Worm (Caenorhabditis elegans) whole organism, midembryonic: ENCODE measurements around the gene kvs-5.

Source experiments
- T22C8.4 ChIP-seq: fragments of 200-800 bp; sonication (Bioruptor generic); IDR thresholded peaks from 2 replicates; pipeline ENCODE4 v1.3.6; 2022; ENCODE audit warnings: missing genetic modification characterization, missing compliant biosample characterization
- cog-1 ChIP-seq: sonication (generic microtip); optimal IDR thresholded peaks from 2 replicates; lab custom pipeline; 2016; ENCODE audit warnings: missing genetic modification characterization, missing compliant biosample characterization
- flt-1 ChIP-seq: fragments of 200-800 bp; sonication (Bioruptor generic); IDR thresholded peaks from 2 replicates; pipeline ENCODE4 v1.3.6; 2022; ENCODE audit warnings: missing genetic modification characterization, missing compliant biosample characterization
- klf-2 ChIP-seq: fragments of 200-800 bp; sonication (Bioruptor generic); conservative IDR thresholded peaks from 2 replicates; pipeline ENCODE4 v1.3.6; 2022; ENCODE audit warnings: missing genetic modification reagents, missing genetic modification characterization, missing compliant biosample characterization
- med-1 ChIP-seq: sonication (generic microtip); optimal IDR thresholded peaks from 2 replicates; lab custom pipeline; 2017; ENCODE audit warnings: missing genetic modification characterization, mild to moderate bottlenecking, missing compliant biosample characterization, antibody characterized with exemption, missing genetic modification reagents; ENCODE audit not compliant: insufficient read depth
- ref-1 ChIP-seq: fragments of 200-800 bp; sonication (Bioruptor generic); conservative IDR thresholded peaks from 2 replicates; pipeline ENCODE4 v1.3.6; 2022; ENCODE audit warnings: missing genetic modification reagents, missing genetic modification characterization, missing compliant biosample characterization
- tab-1 ChIP-seq: fragments of 200-800 bp; sonication (Bioruptor generic); IDR thresholded peaks from 2 replicates; pipeline ENCODE4 v1.3.6; 2022; ENCODE audit warnings: missing genetic modification characterization, missing compliant biosample characterization
- ztf-23 ChIP-seq: fragments of 200-800 bp; sonication (Bioruptor generic); IDR thresholded peaks from 2 replicates; pipeline ENCODE4 v1.3.6; 2022; ENCODE audit warnings: missing genetic modification reagents, missing genetic modification characterization, missing compliant biosample characterization
- ztf-29 ChIP-seq: fragments of 200-800 bp; sonication (Bioruptor generic); IDR thresholded peaks from 2 replicates; pipeline ENCODE4 v1.3.6; 2022; ENCODE audit warnings: missing genetic modification reagents, missing genetic modification characterization, missing compliant biosample characterization

Gene kvs-5

ce11 chrIV:749557-749956, 13.0 kb downstream of the kvs-5 start:
- TF ChIP-seq med-1 (GFP tag; lab: Kevin White, UChicago): no peak
- no peak for TF ChIP-seq klf-2 (GFP tag; lab: Robert Waterston, UW)
- no peak for TF ChIP-seq flt-1 (GFP tag; lab: Robert Waterston, UW)
- TF ChIP-seq ztf-29 (GFP tag; lab: Robert Waterston, UW): no peak

DNA sequence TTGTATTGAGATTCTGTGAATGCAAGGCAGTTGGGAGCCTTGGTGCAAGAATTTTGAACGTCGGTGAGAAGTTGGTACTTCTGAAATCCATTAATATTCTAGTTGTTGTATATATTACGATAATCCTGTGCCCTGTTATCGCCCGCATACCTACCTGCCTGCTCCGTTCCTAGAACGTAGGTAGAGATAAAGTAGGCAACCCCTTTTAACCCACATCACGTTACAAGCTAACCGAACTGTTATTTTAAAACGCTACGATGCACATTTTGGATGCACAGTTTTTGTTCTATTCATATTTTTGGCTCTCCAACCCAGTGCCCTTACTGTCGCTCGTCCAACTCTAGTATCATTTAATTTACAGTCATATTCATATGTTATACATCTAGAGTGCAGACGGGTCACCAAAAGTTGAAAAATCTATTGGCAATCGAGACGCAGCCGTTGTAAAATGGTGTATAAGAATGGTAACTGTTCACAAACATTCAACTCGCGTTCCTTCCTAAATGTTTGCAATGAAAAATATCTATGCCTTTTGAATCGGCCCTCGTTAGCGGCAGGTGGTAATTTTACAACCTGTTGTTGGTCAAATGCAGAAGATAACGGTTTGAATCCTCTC, 17.9 kb downstream of the kvs-5 start:
- no peak for TF ChIP-seq klf-2 (GFP tag; lab: Robert Waterston, UW)
- no peak for TF ChIP-seq med-1 (GFP tag; lab: Kevin White, UChicago)
- TF ChIP-seq T22C8.4: no peak
- no peak for TF ChIP-seq ref-1 (GFP tag; lab: Robert Waterston, UW)
- no peak for TF ChIP-seq cog-1
- TF ChIP-seq ztf-29 (GFP tag; lab: Robert Waterston, UW): no peak
- TF ChIP-seq flt-1 (GFP tag; lab: Robert Waterston, UW): no peak
- TF ChIP-seq tab-1 (GFP tag; lab: Robert Waterston, UW): no peak
- TF ChIP-seq ztf-23 (GFP tag; lab: Robert Waterston, UW): no peak

- TF ChIP-seq med-1 (GFP tag; lab: Kevin White, UChicago): no peak
- no peak for TF ChIP-seq flt-1 (GFP tag; lab: Robert Waterston, UW)
- TF ChIP-seq cog-1: no peak
- TF ChIP-seq ztf-29 (GFP tag; lab: Robert Waterston, UW): no peak
- no peak for TF ChIP-seq ztf-23 (GFP tag; lab: Robert Waterston, UW)
- TF ChIP-seq klf-2 (GFP tag; lab: Robert Waterston, UW): no peak
- TF ChIP-seq ref-1 (GFP tag; lab: Robert Waterston, UW): no peak
- TF ChIP-seq T22C8.4: no peak
- TF ChIP-seq tab-1 (GFP tag; lab: Robert Waterston, UW): no peak
Measured at ce11 chrIV:756421-756820, 19.9 kb downstream of the kvs-5 start, which contains the start of gene srt-23. srt-23 (plus strand) TSS chrIV:756721.

DNA sequence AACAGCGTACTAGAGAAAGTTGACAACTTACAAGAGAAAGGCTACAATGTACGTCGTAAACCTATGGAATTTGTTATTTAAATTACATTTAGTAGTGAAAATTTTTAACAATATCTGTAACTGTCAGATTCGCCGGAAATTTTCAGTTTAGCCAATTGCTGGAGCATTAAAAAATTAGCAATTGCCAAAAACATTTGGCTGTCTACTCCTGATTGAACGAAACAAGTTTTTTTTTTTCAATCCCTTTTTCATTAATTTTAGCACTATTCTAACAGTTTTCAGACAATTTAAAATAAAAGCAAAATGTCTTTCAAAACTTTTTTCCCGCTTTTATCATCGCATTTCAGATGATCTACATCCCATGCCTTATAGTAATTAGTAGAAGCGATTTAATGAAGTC, 20.4 kb downstream of the kvs-5 start:
- TF ChIP-seq klf-2 (GFP tag; lab: Robert Waterston, UW) (no peak), ztf-29 (GFP tag; lab: Robert Waterston, UW) (no peak), ref-1 (GFP tag; lab: Robert Waterston, UW) (no peak), T22C8.4 (no peak), med-1 (GFP tag; lab: Kevin White, UChicago) (no peak), cog-1 (no peak), ztf-23 (GFP tag; lab: Robert Waterston, UW) (no peak), flt-1 (GFP tag; lab: Robert Waterston, UW) (no peak), tab-1 (GFP tag; lab: Robert Waterston, UW) (no peak)

DNA sequence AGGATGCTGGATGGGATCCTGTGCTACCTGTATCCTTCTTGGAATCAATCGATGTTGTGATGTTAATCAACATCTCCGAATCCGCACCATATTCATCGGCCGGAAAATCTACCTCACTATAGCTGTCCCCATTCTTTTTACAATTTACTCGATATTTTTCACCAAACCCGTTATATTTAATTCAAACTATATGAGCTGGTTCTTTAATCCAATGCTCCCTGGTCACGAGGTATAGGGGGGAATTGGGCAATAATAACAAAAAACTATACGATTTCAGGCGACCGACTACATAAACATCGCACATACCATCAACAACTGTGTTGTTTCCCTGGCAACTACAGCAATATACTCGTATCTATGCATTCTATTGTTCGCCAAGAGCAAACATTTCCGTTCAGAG, 21.0 kb downstream of the kvs-5 start:
- no peak for TF ChIP-seq T22C8.4

DNA sequence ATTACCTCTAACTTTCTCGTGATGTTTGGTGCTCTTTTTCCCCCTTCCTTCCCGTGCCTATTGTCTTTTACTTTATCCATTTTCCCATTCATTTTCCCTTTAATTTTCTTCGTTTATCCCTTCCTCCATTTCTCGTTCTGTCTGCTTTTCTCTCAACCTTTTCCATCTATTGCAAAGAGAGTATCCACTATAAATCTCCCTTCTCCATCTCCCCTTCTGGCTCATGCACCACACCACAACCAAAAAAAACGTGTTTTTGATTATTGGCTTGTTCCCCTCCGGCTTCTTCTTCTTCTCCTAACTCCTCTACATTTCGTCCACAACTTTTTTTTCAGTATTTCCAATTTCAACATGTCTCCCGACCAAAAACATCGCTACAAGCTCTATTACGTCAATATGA, 23.7 kb downstream of the kvs-5 start, which contains the start of gene gst-40:
gst-40 (plus strand) TSS at position 236 of the 400 bp plus-strand sequence.
- TF ChIP-seq ztf-29 (GFP tag; lab: Robert Waterston, UW) (no peak), med-1 (GFP tag; lab: Kevin White, UChicago) (no peak), T22C8.4 (no peak), flt-1 (GFP tag; lab: Robert Waterston, UW) (no peak), ref-1 (GFP tag; lab: Robert Waterston, UW) (no peak), tab-1 (GFP tag; lab: Robert Waterston, UW) (no peak)

ce11 chrIV:762016-762459, 25.5 kb downstream of the kvs-5 start:
- no peak for TF ChIP-seq tab-1 (GFP tag; lab: Robert Waterston, UW)

- TF ChIP-seq flt-1 (GFP tag; lab: Robert Waterston, UW): no peak
- no peak for TF ChIP-seq ztf-29 (GFP tag; lab: Robert Waterston, UW)
- no peak for TF ChIP-seq klf-2 (GFP tag; lab: Robert Waterston, UW)
- no peak for TF ChIP-seq T22C8.4
- no peak for TF ChIP-seq cog-1
- TF ChIP-seq ref-1 (GFP tag; lab: Robert Waterston, UW): no peak
- no peak for TF ChIP-seq med-1 (GFP tag; lab: Kevin White, UChicago)
- 0 out of 2 replicates have a peak, but pooled peaks have one; percentile 20 for TF ChIP-seq ztf-23 (GFP tag; lab: Robert Waterston, UW)
- peak; percentile 51; the same call in 1 of the 2 replicates for TF ChIP-seq tab-1 (GFP tag; lab: Robert Waterston, UW)
Measured at ce11 chrIV:762486-763376, 26.2 kb downstream of the kvs-5 start.

ce11 chrIV:763377-764063, 27.0 kb downstream of the kvs-5 start, which contains the start of gene col-103:
col-103 (minus strand) TSS chrIV:763678.
- TF ChIP-seq klf-2 (GFP tag; lab: Robert Waterston, UW): no peak
- TF ChIP-seq flt-1 (GFP tag; lab: Robert Waterston, UW): no peak
- TF ChIP-seq ztf-23 (GFP tag; lab: Robert Waterston, UW): no peak
- TF ChIP-seq med-1 (GFP tag; lab: Kevin White, UChicago): no peak
- no peak for TF ChIP-seq ztf-29 (GFP tag; lab: Robert Waterston, UW)
- no peak for TF ChIP-seq tab-1 (GFP tag; lab: Robert Waterston, UW)
- TF ChIP-seq ref-1 (GFP tag; lab: Robert Waterston, UW): no peak
- TF ChIP-seq T22C8.4: no peak
- TF ChIP-seq cog-1: no peak
